Fruit fly (Drosophila melanogaster) whole organism, embryonic: ENCODE measurements around the gene scramb2.

ENCODE experiments used
- CG10959 ChIP-seq: fragments of 200-800 bp; sonication (Bioruptor generic); IDR thresholded peaks from 2 replicates; pipeline ENCODE4 v1.3.6; 2022; ENCODE audit warnings: missing biosample characterization, missing genetic modification characterization
- CG7786 ChIP-seq: fragments of 200-800 bp; sonication (Bioruptor generic); optimal IDR thresholded peaks from 2 replicates; lab custom pipeline; 2016; ENCODE audit warnings: missing biosample characterization, missing genetic modification characterization
- CG8765 ChIP-seq: fragments of 200-800 bp; sonication (Bioruptor generic); IDR thresholded peaks from 2 replicates; pipeline ENCODE4 v1.3.6; 2022; ENCODE audit warnings: missing biosample characterization, missing genetic modification characterization
- cwo ChIP-seq: fragments of 200-800 bp; sonication (Bioruptor generic); optimal IDR thresholded peaks from 3 replicates; lab custom pipeline; 2017; ENCODE audit warnings: missing biosample characterization, missing genetic modification characterization, mild to moderate bottlenecking, moderate library complexity, missing genetic modification reagents

- no peak for TF ChIP-seq cwo (GFP tag; lab: Kevin White, UChicago)
- TF ChIP-seq CG8765 (GFP tag; lab: Robert Waterston, UW) = no peak
- TF ChIP-seq CG7786 = no peak
- no peak for TF ChIP-seq CG10959
Measured at dm6 chr3L:3048647-3049046, 2.0 kb upstream of the scramb2 start.
